Worm (Caenorhabditis elegans): ENCODE results near the gene del-8.

del-8 gene

ce11 chrX:9549657-9550369, 39.4 kb upstream of the del-8 start:
- TF ChIP-seq ztf-4 (tag; optimal IDR thresholded peaks at IDR 0.05) = no peak
- peak; percentile 57 for TF ChIP-seq nhr-25 (tag; optimal IDR thresholded peaks at IDR 0.05)
- TF ChIP-seq ceh-82 (tag; optimal IDR thresholded peaks at IDR 0.05) = no peak
- no peak for TF ChIP-seq nhr-21 (tag; optimal IDR thresholded peaks at IDR 0.05)
- no peak for TF ChIP-seq snpc-4 (tag; optimal IDR thresholded peaks at IDR 0.05)
- TF ChIP-seq dmd-4 (tag; optimal IDR thresholded peaks at IDR 0.05) = no peak
- TF ChIP-seq blmp-1 (tag; optimal IDR thresholded peaks at IDR 0.05; ENCODE audit: insufficient read depth) = peak; percentile 42
- TF ChIP-seq nhr-6 (tag; optimal IDR thresholded peaks at IDR 0.05) = no peak
- TF ChIP-seq sma-9 (GFP tag; optimal IDR thresholded peaks at IDR 0.05) = no peak
- no peak for TF ChIP-seq sma-9 (tag; optimal IDR thresholded peaks at IDR 0.05)
- TF ChIP-seq nhr-10 (tag; optimal IDR thresholded peaks at IDR 0.05) = no peak
- peak; percentile 43 for TF ChIP-seq unc-55 (GFP tag; optimal IDR thresholded peaks at IDR 0.05)
- TF ChIP-seq ceh-16 (tag; optimal IDR thresholded peaks at IDR 0.05) = no peak
- TF ChIP-seq Y55F3AM.14 (GFP tag; optimal IDR thresholded peaks at IDR 0.05) = peak; percentile 22
- no peak for TF ChIP-seq lsy-2 (tag; optimal IDR thresholded peaks at IDR 0.05)
- no peak for TF ChIP-seq elt-1 (tag; optimal IDR thresholded peaks at IDR 0.05)
- peak; percentile 16 for TF ChIP-seq nhr-129 (tag; optimal IDR thresholded peaks at IDR 0.05)
- TF ChIP-seq ztf-1 (GFP tag; conservative IDR thresholded peaks at IDR 0.05) = no peak
- no peak for TF ChIP-seq ZK546.5 (tag; optimal IDR thresholded peaks at IDR 0.05)
- TF ChIP-seq aly-2 (tag; optimal IDR thresholded peaks at IDR 0.05) = no peak
- no peak for TF ChIP-seq lin-13 (GFP tag; optimal IDR thresholded peaks at IDR 0.05)
- no peak for TF ChIP-seq lin-11 (tag; optimal IDR thresholded peaks at IDR 0.05)

- no peak for TF ChIP-seq R02D3.7 (tag; optimal IDR thresholded peaks at IDR 0.05)
- TF ChIP-seq fos-1 (tag; optimal IDR thresholded peaks at IDR 0.05) = peak; percentile 72
- TF ChIP-seq sma-9 (GFP tag; optimal IDR thresholded peaks at IDR 0.05) = peak; percentile 21
- TF ChIP-seq sma-9 (tag; optimal IDR thresholded peaks at IDR 0.05) = no peak
Observed at ce11 chrX:9550519-9550918, 38.7 kb upstream of the del-8 start.

- TF ChIP-seq nhr-23 (tag; optimal IDR thresholded peaks at IDR 0.05) (no peak), ZK546.5 (tag; optimal IDR thresholded peaks at IDR 0.05) (no peak), mab-5 (tag; optimal IDR thresholded peaks at IDR 0.05) (no peak), lin-39 (tag; optimal IDR thresholded peaks at IDR 0.05) (no peak), egl-27 (tag; optimal IDR thresholded peaks at IDR 0.05) (peak; percentile 49), nhr-21 (tag; optimal IDR thresholded peaks at IDR 0.05) (peak; percentile 64), alr-1 (tag; optimal IDR thresholded peaks at IDR 0.05) (no peak), fos-1 (tag; optimal IDR thresholded peaks at IDR 0.05) (peak; percentile 48), aly-2 (tag; optimal IDR thresholded peaks at IDR 0.05) (no peak), unc-39 (tag; optimal IDR thresholded peaks at IDR 0.05) (no peak), skn-1 (tag; optimal IDR thresholded peaks at IDR 0.05) (no peak), lin-13 (GFP tag; optimal IDR thresholded peaks at IDR 0.05) (peak; percentile 19), sem-4 (tag; optimal IDR thresholded peaks at IDR 0.05) (peak; percentile 51), lsy-2 (tag; optimal IDR thresholded peaks at IDR 0.05) (peak in 1 of 2 experiments; percentile 57), nhr-10 (tag; optimal IDR thresholded peaks at IDR 0.05) (no peak), blmp-1 (tag; optimal IDR thresholded peaks at IDR 0.05; ENCODE audit: insufficient read depth) (peak; percentile 67), Y55F3AM.14 (GFP tag; optimal IDR thresholded peaks at IDR 0.05) (peak; percentile 29), mbf-1 (tag; optimal IDR thresholded peaks at IDR 0.05) (no peak), unc-62 (GFP tag; optimal IDR thresholded peaks at IDR 0.05) (no peak), nhr-77 (tag; optimal IDR thresholded peaks at IDR 0.05) (no peak), ceh-82 (tag; optimal IDR thresholded peaks at IDR 0.05) (no peak), nhr-237 (tag; optimal IDR thresholded peaks at IDR 0.05) (no peak), F13H6.1 (tag; optimal IDR thresholded peaks at IDR 0.05) (peak; percentile 79), sma-9 (GFP tag; optimal IDR thresholded peaks at IDR 0.05) (peak; percentile 35), sma-9 (tag; optimal IDR thresholded peaks at IDR 0.05) (peak; percentile 4), nhr-129 (tag; optimal IDR thresholded peaks at IDR 0.05) (peak; percentile 52), mdl-1 (tag; optimal IDR thresholded peaks at IDR 0.05) (peak; percentile 67 to 77), ztf-4 (tag; optimal IDR thresholded peaks at IDR 0.05) (no peak), sma-3 (GFP tag; optimal IDR thresholded peaks at IDR 0.05) (peak; percentile 77), nhr-25 (tag; optimal IDR thresholded peaks at IDR 0.05) (peak; percentile 91), ama-1 (optimal IDR thresholded peaks at IDR 0.05) (no peak), lin-11 (tag; optimal IDR thresholded peaks at IDR 0.05) (peak; percentile 30), ceh-16 (tag; optimal IDR thresholded peaks at IDR 0.05) (no peak), unc-55 (GFP tag; optimal IDR thresholded peaks at IDR 0.05) (no peak), C34F6.9 (tag; optimal IDR thresholded peaks at IDR 0.05) (peak; percentile 52), crh-2 (tag; optimal IDR thresholded peaks at IDR 0.05) (peak; percentile 35), nhr-6 (tag; optimal IDR thresholded peaks at IDR 0.05) (no peak), ztf-11 (tag; optimal IDR thresholded peaks at IDR 0.05) (no peak), elt-3 (tag; optimal IDR thresholded peaks at IDR 0.05) (no peak), dmd-4 (tag; optimal IDR thresholded peaks at IDR 0.05) (no peak), nhr-12 (tag; optimal IDR thresholded peaks at IDR 0.05) (no peak), peb-1 (tag; optimal IDR thresholded peaks at IDR 0.05) (no peak), snpc-4 (tag; optimal IDR thresholded peaks at IDR 0.05) (no peak), gmeb-1 (tag; optimal IDR thresholded peaks at IDR 0.05) (no peak)
Observed at ce11 chrX:9551112-9551511, 38.1 kb upstream of the del-8 start.
